Fruit fly (Drosophila melanogaster) whole organism, adult: Measurements from ENCODE around the gene Ipo9.

ENCODE experiments used
- CG11617 ChIP-seq: fragments of 200-800 bp; sonication (Bioruptor generic); optimal IDR thresholded peaks from 2 replicates; lab custom pipeline; 2017; ENCODE audit warnings: mild to moderate bottlenecking, missing biosample characterization, missing genetic modification reagents, missing genetic modification characterization
- CG12768 ChIP-seq: fragments of 200-800 bp; sonication (Bioruptor generic); optimal IDR thresholded peaks from 2 replicates; lab custom pipeline; 2017; ENCODE audit warnings: missing biosample characterization, missing genetic modification characterization, mild to moderate bottlenecking, moderate library complexity, missing genetic modification reagents
- CG1620 ChIP-seq: fragments of 200-800 bp; sonication (Bioruptor generic); optimal IDR thresholded peaks from 2 replicates; lab custom pipeline; 2016; ENCODE audit warnings: missing biosample characterization, missing genetic modification characterization
- CG7045 ChIP-seq: fragments of 200-800 bp; sonication (Bioruptor generic); optimal IDR thresholded peaks from 2 replicates; lab custom pipeline; 2017; ENCODE audit warnings: missing biosample characterization, mild to moderate bottlenecking, missing genetic modification characterization
- CG7101 ChIP-seq: fragments of 200-800 bp; sonication (Bioruptor generic); optimal IDR thresholded peaks from 2 replicates; lab custom pipeline; 2018; ENCODE audit warnings: missing biosample characterization, mild to moderate bottlenecking, missing genetic modification characterization, moderate library complexity
- Crg-1 ChIP-seq: fragments of 200-800 bp; sonication (Bioruptor generic); optimal IDR thresholded peaks from 2 replicates; lab custom pipeline; 2016; ENCODE audit warnings: missing biosample characterization, missing genetic modification characterization
- Hr96 ChIP-seq: fragments of 200-800 bp; sonication (Bioruptor generic); optimal IDR thresholded peaks from 2 replicates; lab custom pipeline; 2016; ENCODE audit warnings: missing biosample characterization, missing genetic modification characterization
- cnc ChIP-seq, 2 experiments: fragments of >200 bp; optimal IDR thresholded peaks; 2 replicates each; lab custom pipeline; 2017
- kay ChIP-seq: fragments of 200-800 bp; sonication (Bioruptor generic); peaks from one replicate; lab custom pipeline; 2016; ENCODE audit warnings: missing biosample characterization, missing genetic modification characterization, borderline replicate concordance
- ovo ChIP-seq: fragments of 200-800 bp; sonication (Bioruptor generic); optimal IDR thresholded peaks from 2 replicates; lab custom pipeline; 2016; ENCODE audit warnings: missing biosample characterization, missing genetic modification characterization
- pad ChIP-seq: fragments of 200-800 bp; sonication (Bioruptor generic); optimal IDR thresholded peaks from 3 replicates; lab custom pipeline; 2017; ENCODE audit warnings: missing biosample characterization, missing genetic modification characterization, mild to moderate bottlenecking, moderate library complexity, missing genetic modification reagents
- tj ChIP-seq: fragments of 200-800 bp; sonication (Bioruptor generic); optimal IDR thresholded peaks from 3 replicates; lab custom pipeline; 2017; ENCODE audit warnings: missing biosample characterization, mild to moderate bottlenecking, missing genetic modification characterization, moderate library complexity

DNA sequence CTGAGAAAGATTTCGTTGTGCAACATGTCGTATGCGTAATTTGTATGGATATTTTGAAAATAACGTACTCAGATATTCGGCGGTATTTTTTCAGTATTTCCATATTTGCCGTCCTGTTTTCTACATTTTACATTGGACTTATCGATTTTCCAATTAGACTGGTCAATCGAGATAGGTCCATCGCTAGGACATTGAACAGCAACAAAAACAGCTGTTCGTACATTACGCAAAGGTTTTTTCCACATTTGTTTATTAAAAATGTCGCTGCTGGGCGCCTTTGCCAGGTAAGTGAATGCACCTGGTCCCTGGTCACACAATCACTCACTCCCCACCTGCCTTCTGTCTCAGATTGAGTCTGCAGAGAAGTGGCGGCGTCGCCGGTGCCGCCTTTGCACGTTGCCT lies 4.6 kb upstream of the Ipo9 start, which contains the start of gene mRpL40:
- TF ChIP-seq kay (GFP tag; lab: Kevin White, UChicago) (no peak), Hr96 (GFP tag; lab: Kevin White, UChicago) (no peak), pad (GFP tag; lab: Kevin White, UChicago) (no peak), CG7045 (GFP tag; lab: Kevin White, UChicago) (no peak), CG7101 (tag; lab: Kevin White, UChicago) (no peak), Crg-1 (no peak), CG1620 (GFP tag; lab: Kevin White, UChicago) (no peak), CG12768 (GFP tag; lab: Kevin White, UChicago) (no peak), ovo (GFP tag; lab: Kevin White, UChicago) (no peak), tj (GFP tag; lab: Kevin White, UChicago) (no peak), CG11617 (GFP tag; lab: Kevin White, UChicago) (no peak), cnc (optimal IDR thresholded peaks at IDR 0.05; lab: Kevin White, UChicago) (no peak)
